Worm (Caenorhabditis elegans) whole organism, L3 larva: Measurements from ENCODE around the gene ZK262.9.
A peak's percentile ranks its signal among the peaks of the same experiment; 100 is the strongest.

Experiments
- R02D3.7 ChIP-seq: fragments of 150-350 bp; optimal IDR thresholded peaks from 2 replicates; lab custom pipeline; 2014; ENCODE audit warnings: missing biosample characterization, missing genetic modification characterization
- ZK546.5 ChIP-seq: sonication (generic microtip); optimal IDR thresholded peaks from 2 replicates; lab custom pipeline; 2017; ENCODE audit warnings: missing biosample characterization, missing genetic modification characterization
- aly-2 ChIP-seq: fragments of 150-350 bp; optimal IDR thresholded peaks from 2 replicates; lab custom pipeline; 2014; ENCODE audit warnings: missing biosample characterization, missing genetic modification characterization
- ceh-16 ChIP-seq: sonication (generic microtip); optimal IDR thresholded peaks from 2 replicates; lab custom pipeline; 2017; ENCODE audit warnings: missing biosample characterization, missing genetic modification characterization
- ceh-28 ChIP-seq: fragments of 150-350 bp; optimal IDR thresholded peaks from 2 replicates; lab custom pipeline; 2014; ENCODE audit warnings: missing biosample characterization, missing genetic modification reagents, missing genetic modification characterization
- ceh-82 ChIP-seq: fragments of 150-350 bp; optimal IDR thresholded peaks from 2 replicates; lab custom pipeline; 2014; ENCODE audit warnings: missing biosample characterization, missing genetic modification characterization
- ceh-9 ChIP-seq: sonication (generic microtip); optimal IDR thresholded peaks from 2 replicates; lab custom pipeline; 2018; ENCODE audit warnings: missing biosample characterization, missing genetic modification characterization
- daf-12 ChIP-seq: fragments of 150-350 bp; optimal IDR thresholded peaks from 2 replicates; lab custom pipeline; 2014; ENCODE audit warnings: missing biosample characterization, missing genetic modification reagents, missing genetic modification characterization
- egl-27 ChIP-seq: sonication (generic microtip); optimal IDR thresholded peaks from 4 replicates; lab custom pipeline; 2017; ENCODE audit warnings: missing biosample characterization, missing genetic modification reagents, missing genetic modification characterization
- egl-5 ChIP-seq: fragments of 150-350 bp; optimal IDR thresholded peaks from 2 replicates; lab custom pipeline; 2017; ENCODE audit warnings: missing biosample characterization, missing genetic modification reagents, missing genetic modification characterization, inconsistent platforms
- elt-1 ChIP-seq: fragments of 150-350 bp; optimal IDR thresholded peaks from 2 replicates; lab custom pipeline; 2014; ENCODE audit warnings: missing biosample characterization, missing genetic modification characterization
- elt-2 ChIP-seq: sonication (generic microtip); optimal IDR thresholded peaks from 2 replicates; lab custom pipeline; 2016; ENCODE audit warnings: missing genetic modification reagents, mild to moderate bottlenecking, missing genetic modification characterization, missing compliant biosample characterization
- elt-3 ChIP-seq, 3 experiments: fragments of 150-350 bp in 1 of 3; sonication (generic microtip) in 2 of 3; optimal IDR thresholded peaks; 2 replicates in 2 of 3; 4 replicates in 1 of 3; lab custom pipeline; 2014 to 2017; ENCODE audit warnings: missing biosample characterization in 3 of 3, missing genetic modification characterization in 3 of 3
- eor-1 ChIP-seq, 2 experiments: fragments of 150-350 bp; optimal IDR thresholded peaks; 2 replicates each; lab custom pipeline; 2014 to 2018; ENCODE audit warnings: missing biosample characterization in 2 of 2, missing genetic modification characterization in 2 of 2
- fkh-10 ChIP-seq: sonication (generic microtip); optimal IDR thresholded peaks from 2 replicates; lab custom pipeline; 2017; ENCODE audit warnings: missing biosample characterization, missing genetic modification reagents, missing genetic modification characterization
- fkh-2 ChIP-seq: fragments of 150-350 bp; optimal IDR thresholded peaks from 2 replicates; lab custom pipeline; 2014; ENCODE audit warnings: missing biosample characterization, missing genetic modification reagents, missing genetic modification characterization
- jun-1 ChIP-seq: fragments of 150-350 bp; optimal IDR thresholded peaks from 2 replicates; lab custom pipeline; 2014; ENCODE audit warnings: missing biosample characterization, missing genetic modification reagents, missing genetic modification characterization
- lin-15B ChIP-seq: fragments of 150-350 bp; optimal IDR thresholded peaks from 2 replicates; lab custom pipeline; 2014; ENCODE audit warnings: missing biosample characterization, missing genetic modification characterization
- lin-39 ChIP-seq: fragments of 150-350 bp; optimal IDR thresholded peaks from 2 replicates; lab custom pipeline; 2018; ENCODE audit warnings: missing biosample characterization, missing genetic modification reagents, missing genetic modification characterization
- lsy-12 ChIP-seq: sonication (generic microtip); optimal IDR thresholded peaks from 2 replicates; lab custom pipeline; 2016; ENCODE audit warnings: mild to moderate bottlenecking, missing genetic modification characterization, missing compliant biosample characterization
- mml-1 ChIP-seq: fragments of 150-350 bp; sonication (generic microtip); optimal IDR thresholded peaks from 3 replicates; lab custom pipeline; 2014; ENCODE audit warnings: missing biosample characterization, missing genetic modification characterization
- nfya-1 ChIP-seq: sonication (generic microtip); optimal IDR thresholded peaks from 2 replicates; lab custom pipeline; 2017; ENCODE audit warnings: missing genetic modification characterization, mild to moderate bottlenecking, missing compliant biosample characterization, antibody characterized with exemption, moderate library complexity; ENCODE audit not compliant: insufficient read depth
- nhr-11 ChIP-seq: fragments of 150-350 bp; optimal IDR thresholded peaks from 2 replicates; lab custom pipeline; 2014; ENCODE audit warnings: missing biosample characterization, missing genetic modification characterization
- nhr-23 ChIP-seq: fragments of 150-350 bp; optimal IDR thresholded peaks from 2 replicates; lab custom pipeline; 2014; ENCODE audit warnings: missing biosample characterization, missing genetic modification reagents, missing genetic modification characterization
- nhr-25 ChIP-seq: sonication (generic microtip); optimal IDR thresholded peaks from 2 replicates; lab custom pipeline; 2017; ENCODE audit warnings: missing biosample characterization, missing genetic modification characterization
- nhr-28 ChIP-seq: fragments of 150-350 bp; optimal IDR thresholded peaks from 2 replicates; lab custom pipeline; 2014; ENCODE audit warnings: missing biosample characterization, missing genetic modification characterization
- nhr-43 ChIP-seq: sonication (generic microtip); optimal IDR thresholded peaks from 2 replicates; lab custom pipeline; 2016; ENCODE audit warnings: mild to moderate bottlenecking, missing genetic modification characterization, missing compliant biosample characterization; ENCODE audit not compliant: poor library complexity, severe bottlenecking
- nhr-67 ChIP-seq: fragments of 150-350 bp; optimal IDR thresholded peaks from 2 replicates; lab custom pipeline; 2014; ENCODE audit warnings: missing biosample characterization, missing genetic modification characterization
- nhr-76 ChIP-seq: fragments of 150-350 bp; sonication (generic microtip); optimal IDR thresholded peaks from 5 replicates; lab custom pipeline; 2014; ENCODE audit warnings: missing biosample characterization, missing genetic modification characterization
- nhr-77 ChIP-seq: fragments of 150-350 bp; optimal IDR thresholded peaks from 2 replicates; lab custom pipeline; 2014; ENCODE audit warnings: missing biosample characterization, missing genetic modification characterization
- pha-4 ChIP-seq: fragments of 150-350 bp; optimal IDR thresholded peaks from 2 replicates; lab custom pipeline; 2014; ENCODE audit warnings: missing biosample characterization, missing genetic modification reagents, missing genetic modification characterization
- pqm-1 ChIP-seq: fragments of 150-350 bp; optimal IDR thresholded peaks from 2 replicates; lab custom pipeline; 2017; ENCODE audit warnings: missing biosample characterization, missing genetic modification characterization, inconsistent platforms
- sea-2 ChIP-seq: fragments of 150-350 bp; sonication (generic microtip); optimal IDR thresholded peaks from 4 replicates; lab custom pipeline; 2014; ENCODE audit warnings: missing biosample characterization, missing genetic modification reagents, missing genetic modification characterization
- skn-1 ChIP-seq: fragments of 150-350 bp; optimal IDR thresholded peaks from 2 replicates; lab custom pipeline; 2014; ENCODE audit warnings: missing biosample characterization, missing genetic modification characterization
- snpc-4 ChIP-seq: fragments of 150-350 bp; optimal IDR thresholded peaks from 2 replicates; lab custom pipeline; 2014; ENCODE audit warnings: missing biosample characterization, missing genetic modification characterization
- tbx-2 ChIP-seq: sonication (generic microtip); optimal IDR thresholded peaks from 2 replicates; lab custom pipeline; 2016; ENCODE audit warnings: mild to moderate bottlenecking, missing genetic modification characterization, missing compliant biosample characterization
- unc-39 ChIP-seq: sonication (generic microtip); optimal IDR thresholded peaks from 4 replicates; lab custom pipeline; 2017; ENCODE audit warnings: missing biosample characterization, missing genetic modification characterization
- unc-62 ChIP-seq: fragments of 150-350 bp; sonication (generic microtip); optimal IDR thresholded peaks from 4 replicates; lab custom pipeline; 2014; ENCODE audit warnings: missing biosample characterization, missing genetic modification reagents, missing genetic modification characterization
- zag-1 ChIP-seq: fragments of 150-350 bp; optimal IDR thresholded peaks from 2 replicates; lab custom pipeline; 2014; ENCODE audit warnings: missing biosample characterization, missing genetic modification characterization

Gene ZK262.9

ce11 chrV:18444118-18444517, 4.5 kb downstream of the ZK262.9 start, which contains the start of gene ZK228.1:
Gene ZK228.1 (plus strand): TSS chrV:18444418.
- no peak for TF ChIP-seq skn-1
- no peak for TF ChIP-seq eor-1 (tag; optimal IDR thresholded peaks at IDR 0.05; lab: Kevin White, UChicago)
- TF ChIP-seq egl-5 (tag; lab: Kevin White, UChicago): no peak
- TF ChIP-seq nhr-28 (tag; lab: Kevin White, UChicago): no peak
- TF ChIP-seq nfya-1: no peak
- no peak for TF ChIP-seq pha-4 (tag; lab: Kevin White, UChicago)
- TF ChIP-seq lin-39 (tag; lab: Kevin White, UChicago): no peak
- TF ChIP-seq nhr-77 (tag; lab: Kevin White, UChicago): no peak
- no peak for TF ChIP-seq tbx-2
- no peak for TF ChIP-seq ceh-82 (tag; lab: Kevin White, UChicago)
- TF ChIP-seq fkh-2: no peak

- no peak for TF ChIP-seq ZK546.5
- no peak for TF ChIP-seq fkh-10
- no peak for TF ChIP-seq nfya-1
- TF ChIP-seq daf-12: no peak
- TF ChIP-seq R02D3.7 (tag; lab: Kevin White, UChicago): no peak
- TF ChIP-seq pha-4 (tag; lab: Kevin White, UChicago): no peak
- TF ChIP-seq pqm-1 (tag; lab: Kevin White, UChicago): no peak
Measured at ce11 chrV:18456574-18456973, 17.0 kb downstream of the ZK262.9 start, which contains the start of gene ZK228.10. Gene ZK228.10 (plus strand): TSS chrV:18456874.

ce11 chrV:18461200-18461728, 21.7 kb downstream of the ZK262.9 start, which contains the start of gene ZK228.3:
Gene ZK228.3 (minus strand): TSS chrV:18461250.
- TF ChIP-seq zag-1 (tag; lab: Kevin White, UChicago) (no peak), ceh-16 (tag; lab: Kevin White, UChicago) (no peak), lin-39 (tag; lab: Kevin White, UChicago) (no peak), egl-27 (no peak), nhr-43 (tag; lab: Kevin White, UChicago) (no peak), unc-62 (GFP tag; lab: Kevin White, UChicago) (no peak), nhr-76 (tag; lab: Kevin White, UChicago) (no peak), nhr-77 (tag; lab: Kevin White, UChicago) (no peak), snpc-4 (no peak), elt-2 (tag; lab: Kevin White, UChicago) (peak; percentile 97), pqm-1 (tag; lab: Kevin White, UChicago) (peak; percentile 84), nhr-25 (tag; lab: Kevin White, UChicago) (no peak), fkh-10 (no peak), mml-1 (tag; lab: Kevin White, UChicago) (no peak), aly-2 (tag; lab: Kevin White, UChicago) (no peak)

ce11 chrV:18462365-18462837, 22.8 kb downstream of the ZK262.9 start, which contains the start of gene ZK228.4:
Gene ZK228.4 (plus strand): TSS chrV:18462787.
- peak; percentile 21 for TF ChIP-seq ceh-28
- TF ChIP-seq pqm-1 (tag; lab: Kevin White, UChicago): peak; percentile 13
- TF ChIP-seq sea-2 (GFP tag; lab: Kevin White, UChicago): no peak
- TF ChIP-seq lsy-12: no peak
- TF ChIP-seq elt-3 (tag; optimal IDR thresholded peaks at IDR 0.05; lab: Kevin White, UChicago): no peak
- TF ChIP-seq fkh-2: no peak
- TF ChIP-seq lin-15B (tag; lab: Kevin White, UChicago): no peak
- TF ChIP-seq lin-39 (tag; lab: Kevin White, UChicago): no peak
- TF ChIP-seq elt-2 (tag; lab: Kevin White, UChicago): peak; percentile 86
- TF ChIP-seq nhr-25 (tag; lab: Kevin White, UChicago): no peak

ce11 chrV:18468097-18468496, 28.5 kb downstream of the ZK262.9 start, which contains the start of gene ZK228.13:
Gene ZK228.13 (minus strand): TSS chrV:18468197.
- TF ChIP-seq nhr-11 (tag; lab: Kevin White, UChicago): no peak
- TF ChIP-seq ceh-9: no peak
- no peak for TF ChIP-seq nhr-77 (tag; lab: Kevin White, UChicago)
- no peak for TF ChIP-seq ZK546.5
- TF ChIP-seq nhr-67 (tag; lab: Kevin White, UChicago): no peak
- TF ChIP-seq snpc-4: no peak
- no peak for TF ChIP-seq unc-39 (tag; lab: Kevin White, UChicago)
- no peak for TF ChIP-seq jun-1 (tag; lab: Kevin White, UChicago)
- TF ChIP-seq nhr-23 (tag; lab: Kevin White, UChicago): no peak
- no peak for TF ChIP-seq elt-1 (tag; lab: Kevin White, UChicago)
- TF ChIP-seq pha-4 (tag; lab: Kevin White, UChicago): no peak
- TF ChIP-seq aly-2 (tag; lab: Kevin White, UChicago): no peak
- TF ChIP-seq lsy-12: no peak
- TF ChIP-seq fkh-10: no peak
- TF ChIP-seq ceh-82 (tag; lab: Kevin White, UChicago): no peak
